Fruit fly (Drosophila melanogaster): ENCODE data around the gene slx1.

The slx1 gene

DNA sequence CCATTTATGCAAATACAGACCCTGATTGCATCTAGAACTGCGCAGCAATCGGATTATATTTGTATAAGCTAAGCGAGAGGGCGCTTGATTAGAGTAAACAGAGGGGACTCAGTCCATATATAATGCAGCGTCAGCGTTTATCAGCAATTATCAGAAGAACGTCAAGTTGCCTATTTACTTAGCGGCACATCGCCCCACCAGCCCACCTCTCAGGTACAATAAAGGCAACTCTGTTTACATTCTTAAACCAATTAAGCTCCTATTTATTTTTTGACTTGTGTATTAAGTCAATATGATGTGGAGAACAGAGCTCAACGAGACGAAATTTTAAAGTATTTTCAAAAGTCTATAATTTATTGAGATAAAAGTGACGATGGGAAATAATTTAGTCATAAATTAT, 23.2 kb downstream of the slx1 start (continued):
- TF ChIP-seq dpn (GFP tag; optimal IDR thresholded peaks at IDR 0.05) (peak in 1 of 2 experiments; percentile 71), CG2129 (GFP tag; IDR thresholded peaks at IDR 0.05; ENCODE audit: partially characterized antibody) (no peak), sd (tag; optimal IDR thresholded peaks at IDR 0.05) (no peak), Bgb (GFP tag; IDR thresholded peaks at IDR 0.05; ENCODE audit: partially characterized antibody) (no peak), btn (GFP tag; optimal IDR thresholded peaks at IDR 0.05) (peak; percentile 71), CG31441 (GFP tag; IDR thresholded peaks at IDR 0.05) (peak; percentile 93), CG32532 (GFP tag; IDR thresholded peaks at IDR 0.05) (no peak), bcd (GFP tag; optimal IDR thresholded peaks at IDR 0.05) (peak; percentile 90), Spps (tag; optimal IDR thresholded peaks at IDR 0.05) (peak; percentile 79), mam (GFP tag; optimal IDR thresholded peaks at IDR 0.05) (peak; percentile 62), sna (GFP tag; IDR thresholded peaks at IDR 0.05; ENCODE audit: partially characterized antibody) (no peak), chm (GFP tag; IDR thresholded peaks at IDR 0.05) (peak; percentile 56), Nf-YB (GFP tag; optimal IDR thresholded peaks at IDR 0.05) (no peak), ewg (GFP tag; optimal IDR thresholded peaks at IDR 0.05) (no peak), CG14710 (tag; optimal IDR thresholded peaks at IDR 0.05) (peak; percentile 92), CG12155 (GFP tag; optimal IDR thresholded peaks at IDR 0.05) (no peak), CG18262 (tag; optimal IDR thresholded peaks at IDR 0.05) (peak; percentile 91), Dref (GFP tag; IDR thresholded peaks at IDR 0.05) (no peak), BtbVII (GFP tag; optimal IDR thresholded peaks at IDR 0.05) (peak; percentile 92), klu (GFP tag; IDR thresholded peaks at IDR 0.05) (0 out of 2 replicates have a peak, but pooled peaks have one; percentile 23), shn (GFP tag; optimal IDR thresholded peaks at IDR 0.05) (no peak), fd64A (GFP tag; optimal IDR thresholded peaks at IDR 0.05) (peak; percentile 98), CG7839 (tag; optimal IDR thresholded peaks at IDR 0.05) (peak; percentile 52), Six4 (GFP tag; optimal IDR thresholded peaks at IDR 0.05) (peak; percentile 83), seq (GFP tag; IDR thresholded peaks at IDR 0.05) (peak; percentile 59; the same call in 1 of the 2 replicates), bab2 (GFP tag; optimal IDR thresholded peaks at IDR 0.05) (no peak), CTCF (GFP tag; optimal IDR thresholded peaks at IDR 0.05) (peak; percentile 69), zfh1 (GFP tag; IDR thresholded peaks at IDR 0.05) (peak; percentile 91), az2 (GFP tag; optimal IDR thresholded peaks at IDR 0.05) (no peak), CG11696 (GFP tag; IDR thresholded peaks at IDR 0.05) (peak; percentile 78), mld (GFP tag; IDR thresholded peaks at IDR 0.05; ENCODE audit: partially characterized antibody) (no peak), CG30403 (GFP tag; optimal IDR thresholded peaks at IDR 0.05) (peak; percentile 40), gsb-n (tag; optimal IDR thresholded peaks at IDR 0.05) (peak; percentile 87), amos (GFP tag; IDR thresholded peaks at IDR 0.05; ENCODE audit: partially characterized antibody) (no peak), hbn (GFP tag; IDR thresholded peaks at IDR 0.05; ENCODE audit: partially characterized antibody) (no peak), CG7928 (GFP tag; optimal IDR thresholded peaks at IDR 0.05) (peak; percentile 50), CG12659 (GFP tag; optimal IDR thresholded peaks at IDR 0.05) (no peak), h (optimal IDR thresholded peaks at IDR 0.05) (no peak), sc (optimal IDR thresholded peaks at IDR 0.05) (no peak), sc (GFP tag; optimal IDR thresholded peaks at IDR 0.05) (peak; percentile 80), Dbx (GFP tag; IDR thresholded peaks at IDR 0.05) (peak; percentile 77), ara (GFP tag; IDR thresholded peaks at IDR 0.05) (peak; percentile 87), HLH3B (GFP tag; IDR thresholded peaks at IDR 0.05) (peak; percentile 86; the same call in 1 of the 2 replicates), CG31388 (GFP tag; optimal IDR thresholded peaks at IDR 0.05) (peak; percentile 74), CG7963 (GFP tag; IDR thresholded peaks at IDR 0.05; ENCODE audit: partially characterized antibody) (no peak), CG9817 (tag; optimal IDR thresholded peaks at IDR 0.05) (peak; percentile 59), kni (GFP tag; optimal IDR thresholded peaks at IDR 0.05) (peak; percentile 96), Atf6 (GFP tag; IDR thresholded peaks at IDR 0.05) (no peak), fd96Cb (tag; optimal IDR thresholded peaks at IDR 0.05) (peak; percentile 83), Ada2b (GFP tag; IDR thresholded peaks at IDR 0.05) (no peak; the same call in 1 of the 2 replicates), eve (GFP tag; optimal IDR thresholded peaks at IDR 0.05) (peak in 1 of 2 experiments; percentile 47), unpg (GFP tag; optimal IDR thresholded peaks at IDR 0.05) (peak; percentile 78)
